Fruit fly (Drosophila melanogaster): ENCODE data around the gene wake.

The wake gene

dm6 chr3R:22626842-22627392 is 12.7 kb upstream of the wake start (continued):
- TF ChIP-seq prd (optimal IDR thresholded peaks at IDR 0.05), result no peak
- no peak for TF ChIP-seq prd (GFP tag; IDR thresholded peaks at IDR 0.05)
- TF ChIP-seq Oaz (GFP tag; IDR thresholded peaks at IDR 0.05), result no peak
- TF ChIP-seq Rx (GFP tag; IDR thresholded peaks at IDR 0.05), result no peak
- no peak for TF ChIP-seq h (optimal IDR thresholded peaks at IDR 0.05)
- TF ChIP-seq CG3407 (GFP tag; optimal IDR thresholded peaks at IDR 0.05), result peak; percentile 60
- no peak for TF ChIP-seq CG9932 (GFP tag; IDR thresholded peaks at IDR 0.05)
- TF ChIP-seq CG17186 (GFP tag; optimal IDR thresholded peaks at IDR 0.05), result no peak
- TF ChIP-seq kni (GFP tag; optimal IDR thresholded peaks at IDR 0.05), result peak; percentile 71
- peak; percentile 50 for TF ChIP-seq bcd (GFP tag; optimal IDR thresholded peaks at IDR 0.05)
- no peak for TF ChIP-seq Dip2 (GFP tag; IDR thresholded peaks at IDR 0.05)
- TF ChIP-seq ind (GFP tag; optimal IDR thresholded peaks at IDR 0.05), result no peak
- peak; percentile 83 for TF ChIP-seq wek (GFP tag; optimal IDR thresholded peaks at IDR 0.05)
- no peak for TF ChIP-seq CG5245 (GFP tag; optimal IDR thresholded peaks at IDR 0.05)
- TF ChIP-seq tll (GFP tag; optimal IDR thresholded peaks at IDR 0.05), result peak in 1 of 2 experiments; percentile 33
- peak; percentile 39; the same call in 1 of the 2 replicates for TF ChIP-seq HLH3B (GFP tag; IDR thresholded peaks at IDR 0.05)
- TF ChIP-seq CG8388 (GFP tag; optimal IDR thresholded peaks at IDR 0.05), result peak; percentile 7
- no peak for TF ChIP-seq CG4617 (GFP tag; optimal IDR thresholded peaks at IDR 0.05; ENCODE audit: borderline replicate concordance)
- TF ChIP-seq CG8359 (GFP tag; optimal IDR thresholded peaks at IDR 0.05; ENCODE audit: borderline replicate concordance), result peak; percentile 48
- no peak for TF ChIP-seq Sin3A (optimal IDR thresholded peaks at IDR 0.05)
- TF ChIP-seq CG10274 (GFP tag; optimal IDR thresholded peaks at IDR 0.05), result no peak
- no peak for TF ChIP-seq Stat92E (GFP tag; optimal IDR thresholded peaks at IDR 0.05)
- peak; percentile 34 for TF ChIP-seq Sox100B (GFP tag; optimal IDR thresholded peaks at IDR 0.05)
- peak; percentile 28; the same call in 1 of the 2 replicates for TF ChIP-seq CG32767 (GFP tag; IDR thresholded peaks at IDR 0.05)
- TF ChIP-seq CG2202 (tag; optimal IDR thresholded peaks at IDR 0.05), result no peak
- TF ChIP-seq CG13424 (tag; optimal IDR thresholded peaks at IDR 0.05), result peak; percentile 37
- no peak for TF ChIP-seq dmrt11E (tag; optimal IDR thresholded peaks at IDR 0.05)
- peak; percentile 38; the same call in 1 of the 3 replicates for TF ChIP-seq CG34224 (GFP tag; IDR thresholded peaks at IDR 0.05; ENCODE audit: partially characterized antibody)
- TF ChIP-seq zf30C (GFP tag; optimal IDR thresholded peaks at IDR 0.05), result no peak
- no peak for TF ChIP-seq Dref (GFP tag; IDR thresholded peaks at IDR 0.05)
- TF ChIP-seq salm (tag; optimal IDR thresholded peaks at IDR 0.05), result peak; percentile 4
- TF ChIP-seq Xbp1 (GFP tag; optimal IDR thresholded peaks at IDR 0.05), result no peak
- TF ChIP-seq lab (GFP tag; optimal IDR thresholded peaks at IDR 0.05), result peak; percentile 85
- no peak for TF ChIP-seq tna (GFP tag; IDR thresholded peaks at IDR 0.05; ENCODE audit: partially characterized antibody)
- no peak for TF ChIP-seq vfl (GFP tag; optimal IDR thresholded peaks at IDR 0.05)
- no peak for TF ChIP-seq CG7963 (GFP tag; IDR thresholded peaks at IDR 0.05; ENCODE audit: partially characterized antibody)
- TF ChIP-seq CG17361 (GFP tag; IDR thresholded peaks at IDR 0.05), result no peak
- TF ChIP-seq ro (GFP tag; IDR thresholded peaks at IDR 0.05), result no peak
- TF ChIP-seq CG11093 (GFP tag; IDR thresholded peaks at IDR 0.05), result no peak
- TF ChIP-seq rib (GFP tag; IDR thresholded peaks at IDR 0.05), result peak; percentile 21; the same call in 1 of the 2 replicates
- peak; percentile 25 for TF ChIP-seq CG11504 (tag; optimal IDR thresholded peaks at IDR 0.05)
- peak; percentile 10 for TF ChIP-seq Myb (GFP tag; optimal IDR thresholded peaks at IDR 0.05)
- peak; percentile 64 for TF ChIP-seq CG10209 (GFP tag; optimal IDR thresholded peaks at IDR 0.05)
- TF ChIP-seq cato (GFP tag; optimal IDR thresholded peaks at IDR 0.05; ENCODE audit: borderline replicate concordance), result no peak
- TF ChIP-seq repo (GFP tag; optimal IDR thresholded peaks at IDR 0.05), result peak; percentile 47
- TF ChIP-seq ftz-f1 (GFP tag; optimal IDR thresholded peaks at IDR 0.05), result no peak
- peak; percentile 31 for TF ChIP-seq CG13624 (GFP tag; optimal IDR thresholded peaks at IDR 0.05)
- no peak for TF ChIP-seq sna (GFP tag; IDR thresholded peaks at IDR 0.05; ENCODE audit: partially characterized antibody)
- no peak for TF ChIP-seq unc-4 (GFP tag; IDR thresholded peaks at IDR 0.05; ENCODE audit: partially characterized antibody)
- no peak for TF ChIP-seq CG13123 (GFP tag; optimal IDR thresholded peaks at IDR 0.05)
